Worm (Caenorhabditis elegans) whole organism, early embryonic: ENCODE data around the gene F40A3.3.

Experiments used
- B0310.2 ChIP-seq: sonication (generic microtip); optimal IDR thresholded peaks from 2 replicates; lab custom pipeline; 2016; ENCODE audit warnings: mild to moderate bottlenecking, missing genetic modification characterization, missing compliant biosample characterization
- ama-1 ChIP-seq: fragments of 150-350 bp; optimal IDR thresholded peaks from 2 replicates; lab custom pipeline; 2014
- ceh-36 ChIP-seq: sonication (generic microtip); optimal IDR thresholded peaks from 2 replicates; lab custom pipeline; 2016; ENCODE audit warnings: missing genetic modification characterization, inconsistent platforms, missing compliant biosample characterization
- ets-7 ChIP-seq: sonication (generic microtip); optimal IDR thresholded peaks from 2 replicates; lab custom pipeline; 2016; ENCODE audit warnings: missing genotype, missing genetic modification characterization, missing compliant biosample characterization
- flt-1 ChIP-seq: fragments of 200-800 bp; sonication (Bioruptor generic); IDR thresholded peaks from 2 replicates; pipeline ENCODE4 v1.3.6; 2022; ENCODE audit warnings: missing genetic modification characterization, missing compliant biosample characterization
- hmbx-1 ChIP-seq: sonication (generic microtip); optimal IDR thresholded peaks from 2 replicates; lab custom pipeline; 2016; ENCODE audit warnings: mild to moderate bottlenecking, missing genetic modification characterization, missing compliant biosample characterization
- hnd-1 ChIP-seq: sonication (generic microtip); optimal IDR thresholded peaks from 2 replicates; lab custom pipeline; 2016; ENCODE audit warnings: missing genetic modification characterization, missing compliant biosample characterization
- tbx-37 ChIP-seq: fragments of 200-800 bp; sonication (Bioruptor generic); conservative IDR thresholded peaks from 2 replicates; pipeline ENCODE4 v1.3.6; 2022; ENCODE audit warnings: missing genetic modification reagents, missing genetic modification characterization, missing compliant biosample characterization

- TF ChIP-seq ama-1 (no peak), ceh-36 (tag; lab: Kevin White, UChicago) (no peak), tbx-37 (GFP tag; lab: Robert Waterston, UW) (no peak), hmbx-1 (tag; lab: Kevin White, UChicago) (no peak), hnd-1 (tag; lab: Kevin White, UChicago) (no peak), ets-7 (tag; lab: Kevin White, UChicago) (no peak), flt-1 (GFP tag; lab: Robert Waterston, UW) (no peak), B0310.2 (tag; lab: Kevin White, UChicago) (no peak)
Measured at ce11 chrV:7863020-7863523, 14.2 kb upstream of the F40A3.3 start, which contains the start of gene C37C3.10.
